Fruit fly (Drosophila melanogaster): ENCODE data around the gene CG13625.

Gene CG13625

dm6 chr3R:24626003-24626486, 41.1 kb upstream of the CG13625 start (continued):
- TF ChIP-seq gfzf (GFP tag; optimal IDR thresholded peaks at IDR 0.05) (no peak), Fer3 (tag; optimal IDR thresholded peaks at IDR 0.05) (peak; percentile 33), br (optimal IDR thresholded peaks at IDR 0.05) (no peak), CG6175 (GFP tag; IDR thresholded peaks at IDR 0.05) (no peak), lilli (GFP tag; optimal IDR thresholded peaks at IDR 0.05) (peak; percentile 18), rib (GFP tag; IDR thresholded peaks at IDR 0.05) (no peak), CG2712 (tag; optimal IDR thresholded peaks at IDR 0.05) (peak; percentile 21), grau (tag; optimal IDR thresholded peaks at IDR 0.05) (peak; percentile 43), slou (GFP tag; optimal IDR thresholded peaks at IDR 0.05) (no peak), MTF-1 (GFP tag; optimal IDR thresholded peaks at IDR 0.05; ENCODE audit: borderline replicate concordance) (no peak), CG17361 (GFP tag; IDR thresholded peaks at IDR 0.05) (no peak), fd96Cb (tag; optimal IDR thresholded peaks at IDR 0.05) (peak; percentile 26), zfh1 (GFP tag; IDR thresholded peaks at IDR 0.05) (no peak), CG7271 (tag; optimal IDR thresholded peaks at IDR 0.05) (no peak), Side (GFP tag; optimal IDR thresholded peaks at IDR 0.05) (no peak), CG7987 (GFP tag; optimal IDR thresholded peaks at IDR 0.05) (peak; percentile 12), CG15696 (tag; optimal IDR thresholded peaks at IDR 0.05) (peak; percentile 2), CG9797 (GFP tag; optimal IDR thresholded peaks at IDR 0.05) (no peak), CG17385 (GFP tag; optimal IDR thresholded peaks at IDR 0.05) (peak; percentile 33), Dip3 (GFP tag; optimal IDR thresholded peaks at IDR 0.05) (peak; percentile 4), CG6654 (GFP tag; optimal IDR thresholded peaks at IDR 0.05) (no peak), dati (GFP tag; IDR thresholded peaks at IDR 0.05) (0 out of 2 replicates have a peak, but pooled peaks have one; percentile 7), CG14014 (GFP tag; IDR thresholded peaks at IDR 0.05) (peak; percentile 53; the same call in 1 of the 2 replicates), Sox102F (GFP tag; optimal IDR thresholded peaks at IDR 0.05) (no peak), Drgx (GFP tag; IDR thresholded peaks at IDR 0.05) (peak; percentile 43; the same call in 1 of the 2 replicates), CG11723 (GFP tag; optimal IDR thresholded peaks at IDR 0.05) (peak; percentile 27), chm (GFP tag; IDR thresholded peaks at IDR 0.05) (no peak), Sox100B (GFP tag; optimal IDR thresholded peaks at IDR 0.05) (no peak), Nf-YB (GFP tag; optimal IDR thresholded peaks at IDR 0.05) (no peak), Meics (GFP tag; optimal IDR thresholded peaks at IDR 0.05) (peak; percentile 22), CG17612 (GFP tag; IDR thresholded peaks at IDR 0.05) (no peak), ash1 (GFP tag; optimal IDR thresholded peaks at IDR 0.05) (no peak), Trl (optimal IDR thresholded peaks at IDR 0.05) (no peak), Trl (GFP tag; optimal IDR thresholded peaks at IDR 0.05) (no peak), repo (GFP tag; optimal IDR thresholded peaks at IDR 0.05) (no peak), ham (GFP tag; IDR thresholded peaks at IDR 0.05) (no peak), Hey (tag; optimal IDR thresholded peaks at IDR 0.05) (no peak), CG43689 (GFP tag; IDR thresholded peaks at IDR 0.05) (peak; percentile 30; the same call in 1 of the 2 replicates), CG11504 (tag; optimal IDR thresholded peaks at IDR 0.05) (no peak), Atf-2 (GFP tag; optimal IDR thresholded peaks at IDR 0.05) (peak; percentile 36), stwl (tag; optimal IDR thresholded peaks at IDR 0.05) (no peak), NC2β (GFP tag; optimal IDR thresholded peaks at IDR 0.05) (no peak), CG3281 (GFP tag; optimal IDR thresholded peaks at IDR 0.05) (peak; percentile 42), CkIIα-i1 (GFP tag; IDR thresholded peaks at IDR 0.05) (no peak), wor (GFP tag; IDR thresholded peaks at IDR 0.05) (no peak), CG30403 (GFP tag; optimal IDR thresholded peaks at IDR 0.05) (peak; percentile 34), dysf (GFP tag; IDR thresholded peaks at IDR 0.05) (peak; percentile 47; the same call in 1 of the 3 replicates), CTCF (GFP tag; optimal IDR thresholded peaks at IDR 0.05) (no peak), D19A (tag; optimal IDR thresholded peaks at IDR 0.05) (peak; percentile 95), cad (GFP tag; optimal IDR thresholded peaks at IDR 0.05) (no peak), CG8924 (tag; optimal IDR thresholded peaks at IDR 0.05) (peak; percentile 24), CG15269 (tag; optimal IDR thresholded peaks at IDR 0.05) (peak; percentile 68), CG10366 (GFP tag; IDR thresholded peaks at IDR 0.05) (peak; percentile 22; the same call in 1 of the 2 replicates)

All from whole organism, embryonic.